Fruit fly (Drosophila melanogaster) whole organism, wandering third instar larva: ENCODE results near the gene CG2162.

Source experiments
- Abd-B ChIP-seq: fragments of >200 bp; optimal IDR thresholded peaks from 2 replicates; lab custom pipeline; 2017; ENCODE audit warnings: missing biosample characterization, missing genetic modification characterization
- CG32264 ChIP-seq: fragments of 200-800 bp; sonication (Bioruptor generic); optimal IDR thresholded peaks from 2 replicates; lab custom pipeline; 2016; ENCODE audit warnings: missing biosample characterization, missing genetic modification characterization
- CrebA ChIP-seq: fragments of 200-800 bp; sonication (Bioruptor generic); optimal IDR thresholded peaks from 2 replicates; lab custom pipeline; 2016; ENCODE audit warnings: missing biosample characterization, mild to moderate bottlenecking, missing genetic modification characterization, borderline replicate concordance
- Dfd ChIP-seq: fragments of >200 bp; optimal IDR thresholded peaks from 2 replicates; lab custom pipeline; 2017; ENCODE audit warnings: missing biosample characterization, missing genetic modification characterization
- Dif ChIP-seq: fragments of 200-275, 200-300 bp; sonication (Bioruptor generic); optimal IDR thresholded peaks from 2 replicates; lab custom pipeline; 2018; ENCODE audit warnings: missing biosample characterization, missing genetic modification characterization; ENCODE audit not compliant: partially characterized antibody
- GATAd ChIP-seq: sonication (Bioruptor generic); optimal IDR thresholded peaks from 2 replicates; lab custom pipeline; 2016; ENCODE audit warnings: missing biosample characterization, missing genetic modification characterization
- HLH106 ChIP-seq: fragments of 200-800 bp; optimal IDR thresholded peaks from 3 replicates; lab custom pipeline; 2019; ENCODE audit warnings: missing biosample characterization, mild to moderate bottlenecking, missing genetic modification characterization, moderate library complexity
- Hnf4 ChIP-seq: fragments of 200-800 bp; sonication (Bioruptor generic); optimal IDR thresholded peaks from 2 replicates; lab custom pipeline; 2016; ENCODE audit warnings: missing biosample characterization, mild to moderate bottlenecking, missing genetic modification characterization
- Hr78 ChIP-seq: fragments of >200 bp; optimal IDR thresholded peaks from 2 replicates; lab custom pipeline; 2017; ENCODE audit warnings: missing biosample characterization, missing genetic modification characterization
- Hr83 ChIP-seq: fragments of 200-300 bp; sonication (Bioruptor generic); optimal IDR thresholded peaks from 2 replicates; lab custom pipeline; 2016; ENCODE audit warnings: missing biosample characterization, mild to moderate bottlenecking, missing genetic modification characterization, moderate library complexity; ENCODE audit not compliant: poor library complexity, severe bottlenecking
- Jra ChIP-seq: sonication (Bioruptor generic); optimal IDR thresholded peaks from 2 replicates; lab custom pipeline; 2016; ENCODE audit warnings: missing biosample characterization, missing genetic modification characterization
- Mio ChIP-seq: sonication (Bioruptor generic); optimal IDR thresholded peaks from 2 replicates; lab custom pipeline; 2016; ENCODE audit warnings: missing biosample characterization, missing genetic modification characterization
- Myc ChIP-seq: fragments of >200 bp; optimal IDR thresholded peaks from 2 replicates; lab custom pipeline; 2017
- N ChIP-seq: fragments of >200 bp; optimal IDR thresholded peaks from 2 replicates; lab custom pipeline; 2018; ENCODE audit warnings: missing biosample characterization, missing external identifiers, missing genetic modification characterization
- OdsH ChIP-seq: fragments of 200-800 bp; sonication (Bioruptor generic); optimal IDR thresholded peaks from 2 replicates; lab custom pipeline; 2016; ENCODE audit warnings: missing biosample characterization, mild to moderate bottlenecking, missing genetic modification characterization
- Rel ChIP-seq, 2 experiments: fragments of 200-800 bp; sonication (Bioruptor generic) in 1 of 2; optimal IDR thresholded peaks; 2 replicates in 1 of 2; 3 replicates in 1 of 2; lab custom pipeline; 2016 to 2019; ENCODE audit warnings: mild to moderate bottlenecking in 2 of 2, missing biosample characterization in 2 of 2, missing genetic modification characterization in 2 of 2, moderate library complexity in 1 of 2
- Sp1 ChIP-seq: fragments of 200-800 bp; sonication (Bioruptor generic); optimal IDR thresholded peaks from 3 replicates; lab custom pipeline; 2019; ENCODE audit warnings: missing biosample characterization, mild to moderate bottlenecking, missing genetic modification characterization, moderate library complexity
- Vsx2 ChIP-seq: fragments of 200-300, 225-300 bp; sonication (Bioruptor generic); optimal IDR thresholded peaks from 2 replicates; lab custom pipeline; 2018; ENCODE audit warnings: missing biosample characterization, missing genetic modification characterization; ENCODE audit not compliant: partially characterized antibody
- br ChIP-seq: fragments of 200-800 bp; sonication (Bioruptor generic); optimal IDR thresholded peaks from 2 replicates; lab custom pipeline; 2016; ENCODE audit warnings: missing biosample characterization, missing genetic modification characterization
- brk ChIP-seq: fragments of 200-800 bp; sonication (Bioruptor generic); optimal IDR thresholded peaks from 2 replicates; lab custom pipeline; 2016; ENCODE audit warnings: missing biosample characterization, mild to moderate bottlenecking, missing genetic modification characterization
- dmrt93B ChIP-seq: fragments of 200-800 bp; sonication (Bioruptor generic); optimal IDR thresholded peaks from 2 replicates; lab custom pipeline; 2018; ENCODE audit warnings: missing biosample characterization, mild to moderate bottlenecking, missing genetic modification characterization
- dsf ChIP-seq: sonication (Bioruptor generic); optimal IDR thresholded peaks from 2 replicates; lab custom pipeline; 2016; ENCODE audit warnings: missing biosample characterization, missing genetic modification characterization, borderline replicate concordance
- ey ChIP-seq: fragments of 200-800 bp; sonication (Bioruptor generic); optimal IDR thresholded peaks from 2 replicates; lab custom pipeline; 2016; ENCODE audit warnings: missing biosample characterization, missing genetic modification characterization
- foxo ChIP-seq, 2 experiments: fragments of 200-800 bp; sonication (Bioruptor generic); optimal IDR thresholded peaks; 2 replicates in 1 of 2; 3 replicates in 1 of 2; lab custom pipeline; 2016 to 2017; ENCODE audit warnings: missing biosample characterization in 2 of 2, missing genetic modification characterization in 2 of 2
- fru ChIP-seq: fragments of 200-800 bp; sonication (Bioruptor generic); optimal IDR thresholded peaks from 3 replicates; lab custom pipeline; 2016; ENCODE audit warnings: missing biosample characterization, mild to moderate bottlenecking, missing genetic modification characterization
- h ChIP-seq: fragments of 200-800 bp; sonication (Bioruptor generic); optimal IDR thresholded peaks from 3 replicates; lab custom pipeline; 2016; ENCODE audit warnings: missing biosample characterization, mild to moderate bottlenecking, missing genetic modification characterization
- jim ChIP-seq: fragments of 175-275, 200-325 bp; sonication (Bioruptor generic); optimal IDR thresholded peaks from 2 replicates; lab custom pipeline; 2016; ENCODE audit warnings: missing biosample characterization, mild to moderate bottlenecking, missing genetic modification characterization
- lola ChIP-seq: fragments of >200 bp; optimal IDR thresholded peaks from 2 replicates; lab custom pipeline; 2017; ENCODE audit warnings: missing biosample characterization, missing genetic modification characterization
- pan ChIP-seq: fragments of >200 bp; optimal IDR thresholded peaks from 2 replicates; lab custom pipeline; 2017
- psq ChIP-seq: fragments of 200-800 bp; sonication (Bioruptor generic); optimal IDR thresholded peaks from 3 replicates; lab custom pipeline; 2017; ENCODE audit warnings: missing biosample characterization, mild to moderate bottlenecking, missing genetic modification characterization, moderate library complexity
- rgr ChIP-seq: fragments of 200-800 bp; sonication (Bioruptor generic); optimal IDR thresholded peaks from 3 replicates; lab custom pipeline; 2016; ENCODE audit warnings: missing biosample characterization, mild to moderate bottlenecking, missing genetic modification characterization
- sage ChIP-seq: fragments of 200-800 bp; sonication (Bioruptor generic); optimal IDR thresholded peaks from 2 replicates; lab custom pipeline; 2016; ENCODE audit warnings: missing biosample characterization, mild to moderate bottlenecking, missing genetic modification characterization
- sv ChIP-seq: fragments of 200-800 bp; sonication (Bioruptor generic); optimal IDR thresholded peaks from 3 replicates; lab custom pipeline; 2016; ENCODE audit warnings: missing biosample characterization, missing genetic modification characterization
- tai ChIP-seq: sonication (Bioruptor generic); optimal IDR thresholded peaks from 2 replicates; lab custom pipeline; 2016; ENCODE audit warnings: missing biosample characterization, missing genetic modification characterization
- usp ChIP-seq: fragments of >200 bp; optimal IDR thresholded peaks from 2 replicates; lab custom pipeline; 2017; ENCODE audit warnings: missing biosample characterization, missing genetic modification characterization
- woc ChIP-seq: sonication (Bioruptor generic); optimal IDR thresholded peaks from 2 replicates; lab custom pipeline; 2016; ENCODE audit warnings: missing biosample characterization, mild to moderate bottlenecking, missing genetic modification characterization

CG2162 gene

DNA sequence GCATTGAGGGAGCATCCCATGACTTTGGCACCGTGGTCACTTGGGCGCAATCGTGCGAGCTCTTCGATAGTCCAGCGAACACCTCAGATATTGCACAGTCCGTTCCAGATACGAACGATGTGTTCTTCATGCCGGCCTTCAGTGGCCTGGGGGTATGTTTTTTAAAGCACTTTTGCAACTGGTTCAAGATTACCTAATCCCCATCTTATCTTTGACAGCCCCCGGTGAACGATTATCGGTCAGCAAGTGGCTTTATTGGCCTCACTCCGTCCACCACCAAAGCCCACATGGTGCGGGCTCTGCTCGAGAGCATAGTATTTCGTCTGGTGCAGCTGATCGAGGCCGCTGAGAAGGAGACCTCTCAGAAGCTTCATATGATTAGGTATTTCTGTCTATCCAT, 19.1 kb downstream of the CG2162 start:
- no peak for TF ChIP-seq brk (GFP tag; lab: Kevin White, UChicago)
- no peak for TF ChIP-seq Dfd (GFP tag; lab: Kevin White, UChicago)
- no peak for TF ChIP-seq Abd-B (GFP tag; lab: Kevin White, UChicago)
- TF ChIP-seq Jra (GFP tag; lab: Kevin White, UChicago): no peak
- TF ChIP-seq GATAd (GFP tag; lab: Kevin White, UChicago): no peak
- no peak for TF ChIP-seq Dif
- TF ChIP-seq usp (GFP tag; lab: Kevin White, UChicago): no peak
- no peak for TF ChIP-seq rgr (GFP tag; lab: Kevin White, UChicago)
- no peak for TF ChIP-seq foxo (GFP tag; optimal IDR thresholded peaks at IDR 0.05; lab: Kevin White, UChicago)
- no peak for TF ChIP-seq dmrt93B (GFP tag; lab: Kevin White, UChicago)
- no peak for TF ChIP-seq psq
- no peak for TF ChIP-seq woc (GFP tag; lab: Kevin White, UChicago)
- TF ChIP-seq ey: no peak
- TF ChIP-seq Hnf4 (GFP tag; lab: Kevin White, UChicago): no peak
- TF ChIP-seq dsf: no peak
- TF ChIP-seq Sp1: no peak
- no peak for TF ChIP-seq Hr78
- TF ChIP-seq sv: no peak
- TF ChIP-seq sage (GFP tag; lab: Kevin White, UChicago): no peak
- TF ChIP-seq CG32264 (GFP tag; lab: Kevin White, UChicago): no peak

- TF ChIP-seq N (GFP tag; lab: Kevin White, UChicago) (no peak), Abd-B (GFP tag; lab: Kevin White, UChicago) (no peak), Rel (GFP tag; optimal IDR thresholded peaks at IDR 0.05; lab: Kevin White, UChicago) (no peak), Rel (tag; optimal IDR thresholded peaks at IDR 0.05; lab: Kevin White, UChicago) (peak; percentile 83), h (GFP tag; lab: Kevin White, UChicago) (no peak), HLH106 (tag; lab: Kevin White, UChicago) (no peak), lola (GFP tag; lab: Kevin White, UChicago) (no peak)
These were observed 19.9 kb downstream of the CG2162 start, which contains the start of gene CG16753 for dm6 chr3L:3054851-3055250. Gene CG16753, plus strand, starts transcription at chr3L:3055079.

DNA sequence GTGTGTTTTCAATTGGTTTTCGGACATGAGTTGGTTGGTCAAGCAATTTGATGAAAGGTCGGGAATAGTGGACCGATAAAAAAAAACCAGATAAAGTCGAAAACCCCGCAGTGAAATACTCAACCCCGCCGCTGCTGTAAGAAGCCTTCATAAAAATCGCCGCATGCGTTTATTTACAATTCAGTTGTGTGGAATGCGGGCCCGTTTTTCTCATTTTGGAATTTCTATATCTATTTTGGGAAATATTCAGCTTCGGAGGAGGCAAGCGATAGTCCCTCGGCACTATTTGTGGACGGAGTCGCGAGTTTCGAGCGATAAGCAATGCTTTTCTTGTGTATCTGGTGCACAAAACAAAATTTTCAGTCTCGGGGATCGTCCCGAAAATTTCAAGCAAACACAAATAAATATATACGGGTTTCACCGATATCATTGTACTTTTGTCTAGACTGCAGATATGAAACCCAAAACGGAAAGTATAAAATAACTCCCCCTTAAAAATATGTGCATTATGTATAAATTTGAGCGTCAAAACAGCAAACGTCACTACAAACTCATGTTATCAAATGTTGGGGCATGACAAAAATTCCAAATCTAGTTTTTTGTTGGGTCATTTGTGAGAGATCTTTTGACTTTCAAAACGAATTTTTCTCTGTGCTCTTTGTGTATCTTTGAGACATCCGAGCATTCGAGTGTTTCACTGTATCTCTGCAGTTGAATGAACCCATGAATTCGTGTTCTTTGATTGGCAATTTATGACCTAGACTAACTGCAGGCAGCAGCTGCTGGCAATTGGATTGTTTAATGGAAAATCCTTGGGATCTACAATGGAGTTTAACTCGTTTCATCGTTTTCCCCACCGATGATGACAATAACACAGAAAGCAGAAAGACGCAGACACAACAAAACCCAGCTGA, 24.2 kb downstream of the CG2162 start:
- peak; percentile 19 for TF ChIP-seq HLH106 (tag; lab: Kevin White, UChicago)
- TF ChIP-seq pan (lab: Kevin White, UChicago): no peak
- peak; percentile 1 for TF ChIP-seq h (GFP tag; lab: Kevin White, UChicago)
- TF ChIP-seq Rel (GFP tag; optimal IDR thresholded peaks at IDR 0.05; lab: Kevin White, UChicago): no peak
- TF ChIP-seq Rel (tag; optimal IDR thresholded peaks at IDR 0.05; lab: Kevin White, UChicago): peak; percentile 93
- peak; percentile 8 for TF ChIP-seq ey

DNA sequence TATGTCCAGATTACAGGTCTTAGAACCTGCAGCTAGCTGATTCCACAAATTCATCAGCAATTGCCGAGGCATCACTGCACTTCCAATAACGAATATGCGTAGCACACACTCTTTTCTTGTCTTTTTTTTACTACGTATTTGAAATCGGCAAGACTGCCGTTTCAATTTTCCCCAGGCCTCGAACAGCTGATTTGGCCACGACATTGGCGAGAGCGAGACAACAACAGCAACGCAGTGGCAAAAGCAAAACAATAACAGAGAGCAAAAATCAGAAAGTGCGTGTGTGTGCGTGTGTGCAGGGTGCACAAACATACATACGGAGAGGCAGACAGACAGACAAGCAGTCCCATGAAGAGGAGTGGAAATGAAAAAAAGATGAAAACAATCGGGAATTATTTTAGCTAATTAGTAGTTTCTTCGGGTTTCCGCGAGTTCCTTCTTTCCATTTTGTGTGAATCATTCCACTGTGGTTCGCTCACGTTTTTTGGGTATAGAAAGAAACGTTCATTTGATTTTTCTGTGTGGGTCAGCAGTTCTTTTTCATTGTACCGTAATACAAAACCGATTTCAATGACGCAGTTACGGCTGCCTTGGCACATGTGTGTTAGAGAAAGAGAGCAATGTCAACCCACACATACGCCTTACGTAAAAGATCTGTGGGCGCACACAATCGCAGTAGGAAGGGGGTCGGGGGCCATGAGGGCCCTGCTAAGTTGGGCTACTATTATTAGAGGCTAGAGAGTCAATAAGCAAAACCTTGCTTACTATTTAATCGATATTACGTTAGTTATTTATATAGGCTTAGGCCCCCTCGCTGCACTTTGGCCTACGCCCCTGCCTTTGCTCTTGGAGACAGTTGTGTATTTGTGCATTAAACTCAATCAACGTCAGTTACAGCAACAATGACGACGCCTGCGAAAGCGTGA, 25.3 kb downstream of the CG2162 start:
- TF ChIP-seq Dfd (GFP tag; lab: Kevin White, UChicago): peak; percentile 93
- no peak for TF ChIP-seq lola (GFP tag; lab: Kevin White, UChicago)
- TF ChIP-seq OdsH: peak; percentile 100
- TF ChIP-seq Hr78: no peak
- TF ChIP-seq Sp1: peak; percentile 99
- TF ChIP-seq Hnf4 (GFP tag; lab: Kevin White, UChicago): peak; percentile 100
- TF ChIP-seq pan (lab: Kevin White, UChicago): no peak
- TF ChIP-seq usp (GFP tag; lab: Kevin White, UChicago): no peak
- TF ChIP-seq woc (GFP tag; lab: Kevin White, UChicago): peak; percentile 98
- no peak for TF ChIP-seq N (GFP tag; lab: Kevin White, UChicago)
- TF ChIP-seq jim (GFP tag; lab: Kevin White, UChicago): peak; percentile 95
- TF ChIP-seq tai (GFP tag; lab: Kevin White, UChicago): peak; percentile 99
- TF ChIP-seq brk (GFP tag; lab: Kevin White, UChicago): peak; percentile 98
- TF ChIP-seq Abd-B (GFP tag; lab: Kevin White, UChicago): no peak
- TF ChIP-seq br (GFP tag; lab: Kevin White, UChicago): peak; percentile 100
- no peak for TF ChIP-seq Dif
- TF ChIP-seq Hr83 (GFP tag; lab: Kevin White, UChicago): peak; percentile 99
- TF ChIP-seq Jra (GFP tag; lab: Kevin White, UChicago): peak; percentile 99
- TF ChIP-seq Myc: no peak
- peak; percentile 99 to 100 for TF ChIP-seq foxo (GFP tag; optimal IDR thresholded peaks at IDR 0.05; lab: Kevin White, UChicago)
- peak; percentile 100 for TF ChIP-seq fru
- peak; percentile 100 for TF ChIP-seq GATAd (GFP tag; lab: Kevin White, UChicago)
- peak; percentile 99 for TF ChIP-seq sv
- peak; percentile 100 for TF ChIP-seq ey
- TF ChIP-seq psq: peak; percentile 99
- no peak for TF ChIP-seq CrebA
- TF ChIP-seq dmrt93B (GFP tag; lab: Kevin White, UChicago): peak; percentile 100
- TF ChIP-seq Vsx2 (GFP tag; lab: Kevin White, UChicago): peak; percentile 89
- TF ChIP-seq Mio: peak; percentile 98
- TF ChIP-seq rgr (GFP tag; lab: Kevin White, UChicago): peak; percentile 100
- TF ChIP-seq dsf: peak; percentile 98
